Worm (Caenorhabditis elegans) whole organism, L4/young adult: Measurements from ENCODE around the gene srxa-13.

Source experiments
- W03F9.2 ChIP-seq: fragments of 150-350 bp; optimal IDR thresholded peaks from 2 replicates; lab custom pipeline; 2014; ENCODE audit warnings: missing biosample characterization, missing genetic modification characterization
- dao-5 ChIP-seq: sonication (generic microtip); optimal IDR thresholded peaks from 2 replicates; lab custom pipeline; 2016; ENCODE audit warnings: missing genotype, missing genetic modification characterization, moderate library complexity, missing compliant biosample characterization
- him-1 ChIP-seq: sonication (generic microtip); optimal IDR thresholded peaks from 2 replicates; lab custom pipeline; 2016; ENCODE audit warnings: missing genotype, missing genetic modification reagents, missing genetic modification characterization, missing compliant biosample characterization

DNA sequence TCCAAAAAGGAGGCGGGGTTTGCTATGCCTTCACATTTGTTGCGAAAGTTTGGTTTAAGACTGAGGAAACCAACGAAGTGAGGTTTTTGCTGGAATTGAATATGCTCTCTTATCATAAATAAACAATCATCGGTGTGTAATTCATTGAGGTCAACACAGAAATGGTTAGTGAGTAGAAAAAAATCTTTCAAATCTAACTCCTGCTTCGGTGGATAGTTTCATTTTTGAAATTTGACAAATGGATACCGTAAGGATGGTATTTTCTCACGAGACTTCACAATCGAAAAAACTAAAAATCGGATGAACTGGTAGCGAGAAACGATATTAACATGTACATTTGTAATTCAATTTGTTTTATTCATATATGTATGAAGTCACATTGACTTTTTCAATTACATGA lies 51.2 kb downstream of the srxa-13 start, which contains the start of gene eol-1:
- no peak for TF ChIP-seq dao-5 (tag; lab: Kevin White, UChicago)
- TF ChIP-seq him-1, result no peak
- TF ChIP-seq W03F9.2, result no peak
